Fruit fly (Drosophila melanogaster): ENCODE results near the gene hng3.

The hng3 gene

dm6 chr3L:727874-728273 is 27.4 kb downstream of the hng3 start:
- peak; percentile 81 for TF ChIP-seq corto (GFP tag; optimal IDR thresholded peaks at IDR 0.05)
- peak; percentile 85 for TF ChIP-seq lbe (GFP tag; optimal IDR thresholded peaks at IDR 0.05)
- no peak for TF ChIP-seq prd (optimal IDR thresholded peaks at IDR 0.05)
- no peak for TF ChIP-seq prd (GFP tag; IDR thresholded peaks at IDR 0.05)
- TF ChIP-seq nmo (GFP tag; optimal IDR thresholded peaks at IDR 0.05) = no peak
- peak; percentile 70 for TF ChIP-seq Ets65A (GFP tag)

dm6 chr3L:727190-727589 is 28.1 kb downstream of the hng3 start:
- TF ChIP-seq sens (GFP tag) (peak; percentile 79), z (GFP tag; IDR thresholded peaks at IDR 0.05) (0 out of 3 replicates have a peak, but pooled peaks have one; percentile 29), ara (GFP tag; IDR thresholded peaks at IDR 0.05) (0 out of 2 replicates have a peak, but pooled peaks have one; percentile 15), chm (GFP tag; IDR thresholded peaks at IDR 0.05) (peak; percentile 34; the same call in 1 of the 2 replicates), grau (tag; optimal IDR thresholded peaks at IDR 0.05) (peak; percentile 36), sob (GFP tag; IDR thresholded peaks at IDR 0.05) (no peak), cas (GFP tag; IDR thresholded peaks at IDR 0.05) (no peak)

- TF ChIP-seq kni (GFP tag; optimal IDR thresholded peaks at IDR 0.05) = peak; percentile 44
- TF ChIP-seq twi (tag; optimal IDR thresholded peaks at IDR 0.05) = peak; percentile 98
- TF ChIP-seq vfl (GFP tag; optimal IDR thresholded peaks at IDR 0.05) = peak; percentile 4
- no peak for TF ChIP-seq Ada2b (GFP tag; IDR thresholded peaks at IDR 0.05)
- TF ChIP-seq sim (GFP tag; IDR thresholded peaks at IDR 0.05) = no peak
- TF ChIP-seq tll (GFP tag; optimal IDR thresholded peaks at IDR 0.05) = peak in 1 of 2 experiments; percentile 78
- 0 out of 2 replicates have a peak, but pooled peaks have one; percentile 6 for TF ChIP-seq crol (GFP tag; IDR thresholded peaks at IDR 0.05)
- no peak for TF ChIP-seq Awh (GFP tag; IDR thresholded peaks at IDR 0.05)
- TF ChIP-seq Pdp1 (GFP tag; optimal IDR thresholded peaks at IDR 0.05) = no peak
- TF ChIP-seq tx (GFP tag; optimal IDR thresholded peaks at IDR 0.05) = no peak
- no peak for TF ChIP-seq Dbx (GFP tag; IDR thresholded peaks at IDR 0.05)
- TF ChIP-seq Asciz (GFP tag; optimal IDR thresholded peaks at IDR 0.05) = no peak
- peak; percentile 99 for TF ChIP-seq CG15479 (GFP tag; optimal IDR thresholded peaks at IDR 0.05)
- TF ChIP-seq pan (optimal IDR thresholded peaks at IDR 0.05) = peak in 1 of 2 experiments; percentile 44
- no peak for TF ChIP-seq pan (GFP tag; optimal IDR thresholded peaks at IDR 0.05 in 1 of 2, IDR thresholded peaks at IDR 0.05 in 1 of 2)
- TF ChIP-seq CG4854 (GFP tag; optimal IDR thresholded peaks at IDR 0.05) = no peak
- TF ChIP-seq CG12769 (tag; optimal IDR thresholded peaks at IDR 0.05) = no peak
- 0 out of 2 replicates have a peak, but pooled peaks have one; percentile 25 for TF ChIP-seq bbx (GFP tag; IDR thresholded peaks at IDR 0.05; ENCODE audit: partially characterized antibody)
- peak; percentile 88 for TF ChIP-seq zen (tag; optimal IDR thresholded peaks at IDR 0.05)
- TF ChIP-seq Kr (GFP tag; optimal IDR thresholded peaks at IDR 0.05) = peak; percentile 26
- TF ChIP-seq grn (GFP tag; optimal IDR thresholded peaks at IDR 0.05) = peak; percentile 60
- peak; percentile 90 for TF ChIP-seq D (optimal IDR thresholded peaks at IDR 0.05)
- TF ChIP-seq D (GFP tag; optimal IDR thresholded peaks at IDR 0.05) = no peak
- TF ChIP-seq CG9797 (GFP tag; optimal IDR thresholded peaks at IDR 0.05) = no peak
- TF ChIP-seq CG18476 (GFP tag; optimal IDR thresholded peaks at IDR 0.05) = peak; percentile 98
- TF ChIP-seq Atf6 (GFP tag; IDR thresholded peaks at IDR 0.05) = no peak
- no peak for TF ChIP-seq CG12391 (tag; optimal IDR thresholded peaks at IDR 0.05)
- no peak for TF ChIP-seq sc (optimal IDR thresholded peaks at IDR 0.05)
- no peak for TF ChIP-seq sc (GFP tag; optimal IDR thresholded peaks at IDR 0.05)
- peak; percentile 29; the same call in 1 of the 3 replicates for TF ChIP-seq row (GFP tag; IDR thresholded peaks at IDR 0.05)
- 0 out of 2 replicates have a peak, but pooled peaks have one; percentile 8 for TF ChIP-seq CG4730 (GFP tag; IDR thresholded peaks at IDR 0.05)
- TF ChIP-seq CG11247 (GFP tag; IDR thresholded peaks at IDR 0.05) = no peak
- no peak for TF ChIP-seq ranshi (GFP tag; IDR thresholded peaks at IDR 0.05)
- TF ChIP-seq lilli (GFP tag; optimal IDR thresholded peaks at IDR 0.05) = no peak
- no peak for TF ChIP-seq GATAe (GFP tag; conservative IDR thresholded peaks at IDR 0.05)
- TF ChIP-seq CG10462 (GFP tag; optimal IDR thresholded peaks at IDR 0.05) = no peak
Measured at dm6 chr3L:726486-727180, 28.7 kb downstream of the hng3 start.

Measured in whole organism, embryonic.